Fruit fly (Drosophila melanogaster): Measurements from ENCODE around the gene CG15317.

DNA sequence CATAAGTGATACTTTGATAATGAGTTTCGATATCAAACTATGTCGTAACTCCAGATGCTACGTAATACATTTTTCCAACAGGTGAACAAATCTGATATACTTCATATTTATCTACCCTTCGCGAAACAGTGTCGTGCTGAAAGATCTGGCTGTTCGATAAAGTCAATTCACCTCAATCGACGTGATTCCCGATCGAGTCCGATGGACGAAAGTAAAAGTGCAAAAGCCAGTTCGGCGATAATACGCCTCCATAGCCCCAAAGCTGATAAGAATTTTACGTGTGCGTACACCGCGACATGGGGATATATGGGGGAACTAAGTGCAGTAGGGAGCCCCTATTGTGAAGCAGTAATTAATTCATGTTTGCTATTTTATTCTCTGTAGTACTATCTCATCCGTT lies 41.8 kb upstream of the CG15317 start:
- TF ChIP-seq Dll (optimal IDR thresholded peaks at IDR 0.05), result no peak
- TF ChIP-seq psq (optimal IDR thresholded peaks at IDR 0.05), result no peak
- no peak for TF ChIP-seq CG8478 (optimal IDR thresholded peaks at IDR 0.05)
- TF ChIP-seq pan (optimal IDR thresholded peaks at IDR 0.05), result no peak
- no peak for TF ChIP-seq usp (GFP tag; optimal IDR thresholded peaks at IDR 0.05)
- TF ChIP-seq EcR (GFP tag; optimal IDR thresholded peaks at IDR 0.05), result no peak
